Fruit fly (Drosophila melanogaster): ENCODE measurements around the gene CG2186.
A peak's percentile ranks its signal among the peaks of the same experiment; 100 is the strongest.

Gene CG2186

DNA sequence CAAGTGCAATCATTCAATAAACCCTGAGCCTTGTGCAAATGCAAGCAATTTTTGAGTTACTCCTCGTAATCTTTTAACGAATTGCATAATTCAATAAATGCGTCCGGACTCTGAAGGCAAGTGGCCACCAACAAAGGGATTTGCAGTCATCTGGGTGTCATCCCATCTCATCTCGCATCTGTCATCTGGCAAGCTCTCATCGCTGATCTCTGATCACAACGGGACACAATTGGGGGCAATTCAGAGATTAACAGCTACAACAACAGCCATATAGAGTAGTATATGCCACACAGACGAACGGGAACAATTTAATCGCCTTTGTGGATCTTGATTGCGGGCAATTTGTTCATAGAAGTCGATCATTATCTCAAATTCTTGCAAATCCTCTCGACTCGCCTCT, 26.3 kb downstream of the CG2186 start:
- TF ChIP-seq CG6276 (GFP tag; optimal IDR thresholded peaks at IDR 0.05) (no peak), svp (GFP tag) (peak; percentile 92)

- TF ChIP-seq Eip78C (GFP tag) (peak; percentile 49), Eip93F (GFP tag; optimal IDR thresholded peaks at IDR 0.05) (no peak), CG11902 (GFP tag; optimal IDR thresholded peaks at IDR 0.05) (no peak), OdsH (GFP tag; optimal IDR thresholded peaks at IDR 0.05) (no peak), CG32006 (GFP tag; optimal IDR thresholded peaks at IDR 0.05) (peak; percentile 17), pdm3 (GFP tag; optimal IDR thresholded peaks at IDR 0.05) (no peak), esn (GFP tag; optimal IDR thresholded peaks at IDR 0.05) (no peak), dac (GFP tag; optimal IDR thresholded peaks at IDR 0.05) (no peak), CG7368 (GFP tag; optimal IDR thresholded peaks at IDR 0.05) (no peak), Eip75B (GFP tag; optimal IDR thresholded peaks at IDR 0.05) (no peak), fd59A (GFP tag; optimal IDR thresholded peaks at IDR 0.05) (no peak), salr (GFP tag; optimal IDR thresholded peaks at IDR 0.05) (no peak), CG6792 (GFP tag; optimal IDR thresholded peaks at IDR 0.05) (no peak), acj6 (GFP tag; optimal IDR thresholded peaks at IDR 0.05) (no peak), CG6854 (GFP tag; optimal IDR thresholded peaks at IDR 0.05) (no peak), CG8632 (GFP tag; optimal IDR thresholded peaks at IDR 0.05) (no peak), svp (GFP tag) (peak; percentile 72), CG6163 (GFP tag; IDR thresholded peaks at IDR 0.05) (0 out of 3 replicates have a peak, but pooled peaks have one; percentile 11), CG8119 (GFP tag; IDR thresholded peaks at IDR 0.05) (no peak), Lpt (GFP tag; optimal IDR thresholded peaks at IDR 0.05) (no peak), CG4318 (GFP tag; optimal IDR thresholded peaks at IDR 0.05) (no peak)
These were observed 29.0 kb downstream of the CG2186 start for dm6 chrX:10886418-10886817.

- TF ChIP-seq Eip78C (GFP tag), result peak; percentile 1
- TF ChIP-seq CG10631 (GFP tag; optimal IDR thresholded peaks at IDR 0.05), result no peak
These were observed 30.2 kb downstream of the CG2186 start for dm6 chrX:10887643-10888042.

- TF ChIP-seq Lpt (GFP tag; optimal IDR thresholded peaks at IDR 0.05), result no peak
- peak; percentile 8 for TF ChIP-seq Met (GFP tag; optimal IDR thresholded peaks at IDR 0.05)
- TF ChIP-seq svp (GFP tag), result peak; percentile 97
- TF ChIP-seq vri (GFP tag; optimal IDR thresholded peaks at IDR 0.05), result peak; percentile 3
- peak; percentile 60 for TF ChIP-seq Eip78C (GFP tag)
- TF ChIP-seq Ets96B (tag; optimal IDR thresholded peaks at IDR 0.05), result no peak
- TF ChIP-seq topi (GFP tag; optimal IDR thresholded peaks at IDR 0.05), result peak; percentile 12
- peak; percentile 14 for TF ChIP-seq esn (GFP tag; optimal IDR thresholded peaks at IDR 0.05)
- TF ChIP-seq CG34406 (GFP tag; optimal IDR thresholded peaks at IDR 0.05), result no peak
These were observed 32.6 kb downstream of the CG2186 start for dm6 chrX:10889955-10890617.

- TF ChIP-seq svp (GFP tag) (no peak), Eip78C (GFP tag) (no peak), CG6854 (GFP tag; optimal IDR thresholded peaks at IDR 0.05) (no peak), CG6792 (GFP tag; optimal IDR thresholded peaks at IDR 0.05) (no peak), CG10631 (GFP tag; optimal IDR thresholded peaks at IDR 0.05) (no peak), topi (GFP tag; optimal IDR thresholded peaks at IDR 0.05) (no peak)
These were observed 33.7 kb downstream of the CG2186 start, which contains the start of gene Ork1 for dm6 chrX:10891150-10891549. Gene Ork1, minus strand, starts transcription at chrX:10891250.

DNA sequence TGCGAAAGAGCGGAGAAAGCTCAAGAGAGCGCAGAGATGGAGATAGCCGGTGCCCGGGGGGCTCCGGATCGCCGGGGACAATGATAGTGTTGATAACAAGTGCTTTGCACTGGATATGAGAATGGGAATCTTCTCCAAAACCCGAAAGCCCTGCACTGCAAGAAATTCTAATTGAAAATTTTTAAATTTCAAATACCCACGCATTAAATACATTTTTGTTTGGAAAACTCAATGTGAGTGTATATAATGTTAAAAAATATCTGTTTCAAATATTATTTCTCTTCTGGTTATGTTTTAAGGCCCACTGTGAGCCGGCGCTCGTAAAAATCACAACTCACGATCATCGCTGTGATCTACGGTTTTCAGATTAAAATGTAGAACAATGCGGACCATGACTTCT, 35.8 kb downstream of the CG2186 start:
- TF ChIP-seq acj6 (GFP tag; optimal IDR thresholded peaks at IDR 0.05) (peak; percentile 28), CG6163 (GFP tag; IDR thresholded peaks at IDR 0.05) (no peak; the same call in 2 of the 3 replicates), CG11762 (GFP tag; optimal IDR thresholded peaks at IDR 0.05; ENCODE audit: insufficient read depth) (no peak), lz (GFP tag; optimal IDR thresholded peaks at IDR 0.05) (peak; percentile 22), Sox14 (GFP tag; optimal IDR thresholded peaks at IDR 0.05) (peak; percentile 24), Hr4 (GFP tag; optimal IDR thresholded peaks at IDR 0.05) (no peak), CG3032 (tag; optimal IDR thresholded peaks at IDR 0.05) (peak; percentile 14), Hr39 (GFP tag; optimal IDR thresholded peaks at IDR 0.05) (peak; percentile 32), Ets96B (tag; optimal IDR thresholded peaks at IDR 0.05) (peak; percentile 21), CG34406 (GFP tag; optimal IDR thresholded peaks at IDR 0.05) (no peak), svp (GFP tag) (peak; percentile 86), CG6276 (GFP tag; optimal IDR thresholded peaks at IDR 0.05) (no peak), Sox102F (GFP tag; optimal IDR thresholded peaks at IDR 0.05) (peak; percentile 61), Eip78C (GFP tag) (peak; percentile 82), fd85E (GFP tag; optimal IDR thresholded peaks at IDR 0.05) (no peak), pdm3 (GFP tag; optimal IDR thresholded peaks at IDR 0.05) (peak; percentile 38), net (GFP tag; optimal IDR thresholded peaks at IDR 0.05) (no peak), Lpt (GFP tag; optimal IDR thresholded peaks at IDR 0.05) (no peak), CG6808 (GFP tag; optimal IDR thresholded peaks at IDR 0.05) (no peak), Met (GFP tag; optimal IDR thresholded peaks at IDR 0.05) (peak; percentile 33), CG8632 (GFP tag; optimal IDR thresholded peaks at IDR 0.05) (no peak), Blimp-1 (GFP tag; optimal IDR thresholded peaks at IDR 0.05) (no peak), CG9139 (GFP tag; optimal IDR thresholded peaks at IDR 0.05) (no peak)

All from whole organism, prepupa.